Fruit fly (Drosophila melanogaster): ENCODE results near the gene Smr.

The Smr gene

DNA sequence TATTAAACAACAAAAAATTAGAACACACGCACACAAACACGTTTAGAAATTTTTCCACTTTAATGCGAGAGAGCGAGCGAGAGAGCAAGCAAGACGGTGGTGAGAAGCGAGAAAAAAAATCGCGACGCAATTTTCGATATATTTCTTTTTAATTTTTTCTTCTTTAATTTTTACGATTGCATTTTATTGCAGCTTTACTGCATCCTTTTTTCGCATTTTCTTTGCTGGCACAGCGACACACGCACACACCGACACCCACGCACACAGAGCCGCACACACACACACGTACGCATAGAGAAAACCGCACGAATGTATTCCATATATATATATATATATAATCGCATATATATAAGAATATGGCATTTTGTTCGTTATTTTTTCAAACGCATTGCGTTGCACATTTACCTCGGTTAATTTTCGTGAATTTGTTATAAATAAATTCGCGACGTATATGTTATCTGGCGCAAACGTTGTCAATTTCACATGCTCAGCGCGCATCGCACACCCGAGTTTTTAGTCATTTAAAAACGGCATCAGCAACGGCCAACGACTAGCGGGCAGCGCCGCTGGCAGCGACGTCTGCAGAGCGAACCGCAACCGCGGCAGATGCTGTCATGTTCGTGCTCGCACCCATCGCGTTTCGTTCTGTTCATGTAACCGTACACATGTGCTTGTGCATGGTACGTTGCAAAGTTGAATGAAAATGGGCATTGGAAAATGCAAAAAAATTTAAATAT is at the start of gene Smr:
TSS of gene Smr (minus strand) at position 705 of the 737 bp plus-strand sequence.
- TF ChIP-seq Chrac-16 (GFP tag; optimal IDR thresholded peaks at IDR 0.05) (no peak), croc (GFP tag; conservative IDR thresholded peaks at IDR 0.05) (no peak), nom (GFP tag; optimal IDR thresholded peaks at IDR 0.05) (peak; percentile 28), bbx (GFP tag; IDR thresholded peaks at IDR 0.05; ENCODE audit: partially characterized antibody) (peak; percentile 19; the same call in 1 of the 2 replicates), CG2889 (GFP tag; IDR thresholded peaks at IDR 0.05) (no peak), amos (GFP tag; IDR thresholded peaks at IDR 0.05; ENCODE audit: partially characterized antibody) (peak; percentile 24; the same call in 1 of the 2 replicates), CG18011 (GFP tag; optimal IDR thresholded peaks at IDR 0.05) (no peak), gce (GFP tag; IDR thresholded peaks at IDR 0.05) (no peak), CG8924 (tag; optimal IDR thresholded peaks at IDR 0.05) (peak; percentile 49), CG7745 (tag; optimal IDR thresholded peaks at IDR 0.05) (no peak), Rx (GFP tag; IDR thresholded peaks at IDR 0.05) (no peak), CTCF (GFP tag; optimal IDR thresholded peaks at IDR 0.05) (no peak), p53 (GFP tag; optimal IDR thresholded peaks at IDR 0.05) (peak; percentile 6), ftz-f1 (GFP tag; optimal IDR thresholded peaks at IDR 0.05) (no peak), CG1647 (GFP tag; optimal IDR thresholded peaks at IDR 0.05) (no peak), org-1 (GFP tag; optimal IDR thresholded peaks at IDR 0.05) (no peak), CG5953 (GFP tag; IDR thresholded peaks at IDR 0.05) (no peak), CG32532 (GFP tag; IDR thresholded peaks at IDR 0.05) (no peak), sna (GFP tag; IDR thresholded peaks at IDR 0.05; ENCODE audit: partially characterized antibody) (no peak), Trl (optimal IDR thresholded peaks at IDR 0.05) (peak in 1 of 2 experiments; percentile 35), Trl (GFP tag; optimal IDR thresholded peaks at IDR 0.05) (no peak), Sry-δ (GFP tag; optimal IDR thresholded peaks at IDR 0.05) (no peak), CG3407 (GFP tag; optimal IDR thresholded peaks at IDR 0.05) (peak; percentile 78), Oli (tag; optimal IDR thresholded peaks at IDR 0.05) (no peak), Ssrp (tag; optimal IDR thresholded peaks at IDR 0.05) (no peak), CG31388 (GFP tag; optimal IDR thresholded peaks at IDR 0.05) (no peak), chn (GFP tag; optimal IDR thresholded peaks at IDR 0.05) (no peak), CG5245 (GFP tag; optimal IDR thresholded peaks at IDR 0.05) (no peak), Adf1 (GFP tag; IDR thresholded peaks at IDR 0.05) (peak; percentile 93), stwl (tag; optimal IDR thresholded peaks at IDR 0.05) (no peak), CG12659 (GFP tag; optimal IDR thresholded peaks at IDR 0.05) (no peak), B-H1 (GFP tag; IDR thresholded peaks at IDR 0.05) (no peak), CG15479 (GFP tag; optimal IDR thresholded peaks at IDR 0.05) (peak; percentile 12), CoRest (tag; optimal IDR thresholded peaks at IDR 0.05) (no peak), CG8290 (GFP tag; optimal IDR thresholded peaks at IDR 0.05) (no peak), CG8290 (tag; optimal IDR thresholded peaks at IDR 0.05) (peak in 1 of 2 experiments; percentile 33), hbn (GFP tag; IDR thresholded peaks at IDR 0.05; ENCODE audit: partially characterized antibody) (no peak), Usf (GFP tag; optimal IDR thresholded peaks at IDR 0.05) (no peak), CG14441 (GFP tag; IDR thresholded peaks at IDR 0.05) (no peak), chm (GFP tag; IDR thresholded peaks at IDR 0.05) (peak; percentile 77), Abd-B (GFP tag; optimal IDR thresholded peaks at IDR 0.05) (no peak), CG11398 (GFP tag; optimal IDR thresholded peaks at IDR 0.05) (no peak), CG17328 (GFP tag; IDR thresholded peaks at IDR 0.05) (no peak), CG10147 (GFP tag; optimal IDR thresholded peaks at IDR 0.05) (no peak), CG11696 (GFP tag; IDR thresholded peaks at IDR 0.05) (no peak), grn (GFP tag; optimal IDR thresholded peaks at IDR 0.05) (no peak), sqz (GFP tag; optimal IDR thresholded peaks at IDR 0.05) (peak; percentile 64), CG13775 (GFP tag; optimal IDR thresholded peaks at IDR 0.05) (no peak), Mrtf (GFP tag; IDR thresholded peaks at IDR 0.05) (no peak), CG12104 (GFP tag; optimal IDR thresholded peaks at IDR 0.05) (no peak), crol (GFP tag; IDR thresholded peaks at IDR 0.05) (no peak), CG13894 (tag; optimal IDR thresholded peaks at IDR 0.05) (no peak)
